Fruit fly (Drosophila melanogaster) whole organism, embryonic: ENCODE results near the gene Desi.
A peak's percentile ranks its signal among the peaks of the same experiment; 100 is the strongest.

ENCODE experiments used
- Aef1 ChIP-seq: fragments of 200-800 bp; sonication (Bioruptor generic); IDR thresholded peaks from 3 replicates; pipeline ENCODE4 v1.3.6; 2022; ENCODE audit warnings: missing biosample characterization, missing genetic modification characterization
- Antp ChIP-seq: fragments of 200-800 bp; sonication (Bioruptor generic); optimal IDR thresholded peaks from 3 replicates; lab custom pipeline; 2016; ENCODE audit warnings: missing biosample characterization, missing genetic modification characterization
- CG10366 ChIP-seq: fragments of 200-800 bp; sonication (Bioruptor generic); IDR thresholded peaks from 2 replicates; pipeline ENCODE4 v1.3.6; 2022; ENCODE audit warnings: missing biosample characterization, missing genetic modification characterization
- CG10431 ChIP-seq: fragments of 200-800 bp; sonication (Bioruptor generic); optimal IDR thresholded peaks from 3 replicates; lab custom pipeline; 2018; ENCODE audit warnings: missing biosample characterization, mild to moderate bottlenecking, missing genetic modification characterization
- CG10654 ChIP-seq: fragments of 200-800 bp; sonication (Bioruptor generic); optimal IDR thresholded peaks from 2 replicates; lab custom pipeline; 2016; ENCODE audit warnings: missing biosample characterization, missing genetic modification characterization
- CG11696 ChIP-seq: fragments of 200-800 bp; sonication (Bioruptor generic); IDR thresholded peaks from 2 replicates; pipeline ENCODE4 v1.3.6; 2022; ENCODE audit warnings: missing biosample characterization, missing genetic modification characterization
- CG13624 ChIP-seq: fragments of 200-800 bp; sonication (Bioruptor generic); optimal IDR thresholded peaks from 2 replicates; lab custom pipeline; 2016; ENCODE audit warnings: missing biosample characterization, missing genetic modification characterization
- CG15479 ChIP-seq: fragments of 200-800 bp; sonication (Bioruptor generic); optimal IDR thresholded peaks from 3 replicates; lab custom pipeline; 2019; ENCODE audit warnings: missing biosample characterization, mild to moderate bottlenecking, missing genetic modification characterization, moderate library complexity
- CG16779 ChIP-seq: fragments of 200-800 bp; sonication (Bioruptor generic); IDR thresholded peaks from 2 replicates; pipeline ENCODE4 v1.3.6; 2022; ENCODE audit warnings: missing biosample characterization, missing genetic modification characterization
- CG17361 ChIP-seq: fragments of 200-800 bp; sonication (Bioruptor generic); IDR thresholded peaks from 3 replicates; pipeline ENCODE4 v1.3.6; 2022; ENCODE audit warnings: missing biosample characterization, missing genetic modification characterization
- CG17385 ChIP-seq: fragments of 200-800 bp; sonication (Bioruptor generic); optimal IDR thresholded peaks from 3 replicates; lab custom pipeline; 2018; ENCODE audit warnings: missing biosample characterization, mild to moderate bottlenecking, missing genetic modification characterization
- CG17829 ChIP-seq: fragments of 200-800 bp; optimal IDR thresholded peaks from 2 replicates; lab custom pipeline; 2019; ENCODE audit warnings: missing biosample characterization, mild to moderate bottlenecking, missing genetic modification characterization, moderate library complexity
- CG17912 ChIP-seq: fragments of 200-800 bp; sonication (Bioruptor generic); optimal IDR thresholded peaks from 2 replicates; lab custom pipeline; 2018; ENCODE audit warnings: missing biosample characterization, mild to moderate bottlenecking, missing genetic modification characterization
- CG2712 ChIP-seq: fragments of 200-800 bp; optimal IDR thresholded peaks from 3 replicates; lab custom pipeline; 2019; ENCODE audit warnings: missing biosample characterization, mild to moderate bottlenecking, missing genetic modification characterization, moderate library complexity
- CG2875 ChIP-seq: fragments of 200-800 bp; sonication (Bioruptor generic); optimal IDR thresholded peaks from 2 replicates; lab custom pipeline; 2017; ENCODE audit warnings: missing biosample characterization, mild to moderate bottlenecking, missing genetic modification characterization, missing genetic modification reagents
- CG33213 ChIP-seq: fragments of 200-800 bp; sonication (Bioruptor generic); optimal IDR thresholded peaks from 3 replicates; lab custom pipeline; 2016; ENCODE audit warnings: missing biosample characterization, missing genetic modification characterization
- CG33557 ChIP-seq: fragments of 200-800 bp; sonication (Bioruptor generic); optimal IDR thresholded peaks from 2 replicates; lab custom pipeline; 2019; ENCODE audit warnings: missing biosample characterization, mild to moderate bottlenecking, missing genetic modification characterization, moderate library complexity
- CG3407 ChIP-seq: fragments of 200-800 bp; sonication (Bioruptor generic); optimal IDR thresholded peaks from 2 replicates; lab custom pipeline; 2018; ENCODE audit warnings: missing biosample characterization, mild to moderate bottlenecking, missing genetic modification characterization
- CG4730 ChIP-seq: fragments of 200-800 bp; sonication (Bioruptor generic); IDR thresholded peaks from 2 replicates; pipeline ENCODE4 v1.3.6; 2022; ENCODE audit warnings: missing biosample characterization, missing genetic modification characterization
- CG6765 ChIP-seq: fragments of 200-800 bp; sonication (Bioruptor generic); optimal IDR thresholded peaks from 3 replicates; lab custom pipeline; 2017; ENCODE audit warnings: missing biosample characterization, mild to moderate bottlenecking, missing genetic modification characterization
- CG7786 ChIP-seq: fragments of 200-800 bp; sonication (Bioruptor generic); optimal IDR thresholded peaks from 2 replicates; lab custom pipeline; 2016; ENCODE audit warnings: missing biosample characterization, missing genetic modification characterization
- CG7928 ChIP-seq: fragments of 200-800 bp; sonication (Bioruptor generic); optimal IDR thresholded peaks from 2 replicates; lab custom pipeline; 2017; ENCODE audit warnings: missing biosample characterization, mild to moderate bottlenecking, missing genetic modification characterization
- CG8089 ChIP-seq: fragments of 200-800 bp; sonication (Bioruptor generic); optimal IDR thresholded peaks from 3 replicates; lab custom pipeline; 2016; ENCODE audit warnings: missing biosample characterization, missing genetic modification characterization
- CG8281 ChIP-seq: fragments of 200-800 bp; sonication (Bioruptor generic); optimal IDR thresholded peaks from 2 replicates; lab custom pipeline; 2018; ENCODE audit warnings: missing biosample characterization, mild to moderate bottlenecking, missing genetic modification characterization, moderate library complexity
- CG9215 ChIP-seq: fragments of 200-800 bp; sonication (Bioruptor generic); IDR thresholded peaks from 2 replicates; pipeline ENCODE4 v1.3.6; 2022; ENCODE audit warnings: missing biosample characterization, missing genetic modification characterization
- Drgx ChIP-seq: fragments of 200-800 bp; sonication (Bioruptor generic); IDR thresholded peaks from 2 replicates; pipeline ENCODE4 v1.3.6; 2022; ENCODE audit warnings: missing biosample characterization, missing genetic modification characterization
- Ets65A ChIP-seq: fragments of 200-800 bp; sonication (Bioruptor generic); peaks from one replicate; lab custom pipeline; 2016; ENCODE audit warnings: missing biosample characterization, missing genetic modification characterization
- Hr3 ChIP-seq: fragments of 200-800 bp; sonication (Bioruptor generic); optimal IDR thresholded peaks from 3 replicates; lab custom pipeline; 2016; ENCODE audit warnings: missing biosample characterization, missing genetic modification characterization
- Hr39 ChIP-seq: fragments of >200 bp; optimal IDR thresholded peaks from 2 replicates; lab custom pipeline; 2017
- Nf-YC ChIP-seq: fragments of 200-800 bp; optimal IDR thresholded peaks from 3 replicates; lab custom pipeline; 2019; ENCODE audit warnings: missing biosample characterization, mild to moderate bottlenecking, missing genetic modification characterization, moderate library complexity
- Optix ChIP-seq: fragments of 200-800 bp; sonication (Bioruptor generic); IDR thresholded peaks from 3 replicates; pipeline ENCODE4 v1.3.6; 2022; ENCODE audit warnings: missing biosample characterization, missing genetic modification characterization
- Poxn ChIP-seq: fragments of 200-800 bp; sonication (Bioruptor generic); IDR thresholded peaks from 2 replicates; pipeline ENCODE4 v1.3.6; 2022; ENCODE audit warnings: missing biosample characterization, missing genetic modification characterization
- Ptx1 ChIP-seq: fragments of 200-800 bp; sonication (Bioruptor generic); IDR thresholded peaks from 2 replicates; pipeline ENCODE4 v1.3.6; 2022; ENCODE audit warnings: missing biosample characterization, missing genetic modification characterization
- YL-1 ChIP-seq: fragments of 200-800 bp; sonication (Bioruptor generic); optimal IDR thresholded peaks from 3 replicates; lab custom pipeline; 2017; ENCODE audit warnings: missing biosample characterization, mild to moderate bottlenecking, missing genetic modification characterization
- bbx ChIP-seq: fragments of 200-800 bp; sonication (Bioruptor generic); IDR thresholded peaks from 2 replicates; pipeline ENCODE4 v1.3.6; 2022; ENCODE audit warnings: missing biosample characterization, missing genetic modification characterization; ENCODE audit not compliant: partially characterized antibody
- bcd ChIP-seq: fragments of 200-800 bp; sonication (Bioruptor generic); optimal IDR thresholded peaks from 2 replicates; lab custom pipeline; 2017; ENCODE audit warnings: missing biosample characterization, mild to moderate bottlenecking, missing genetic modification characterization
- bigmax ChIP-seq: fragments of 200-800 bp; sonication (Bioruptor generic); optimal IDR thresholded peaks from 2 replicates; lab custom pipeline; 2018; ENCODE audit warnings: missing biosample characterization, mild to moderate bottlenecking, missing genetic modification characterization
- chn ChIP-seq: fragments of 200-800 bp; sonication (Bioruptor generic); optimal IDR thresholded peaks from 2 replicates; lab custom pipeline; 2016; ENCODE audit warnings: missing biosample characterization, missing genetic modification characterization
- exex ChIP-seq: fragments of 200-800 bp; sonication (Bioruptor generic); optimal IDR thresholded peaks from 4 replicates; lab custom pipeline; 2018; ENCODE audit warnings: missing biosample characterization, mild to moderate bottlenecking, missing genetic modification characterization, moderate library complexity
- fd3F ChIP-seq: fragments of 200-800 bp; sonication (Bioruptor generic); optimal IDR thresholded peaks from 2 replicates; lab custom pipeline; 2018; ENCODE audit warnings: missing biosample characterization, mild to moderate bottlenecking, missing genetic modification characterization, moderate library complexity
- gem ChIP-seq: fragments of 200-800 bp; sonication (Bioruptor generic); optimal IDR thresholded peaks from 2 replicates; lab custom pipeline; 2019; ENCODE audit warnings: missing biosample characterization, mild to moderate bottlenecking, missing genetic modification characterization, moderate library complexity
- onecut ChIP-seq: fragments of 200-800 bp; sonication (Bioruptor generic); IDR thresholded peaks from 2 replicates; pipeline ENCODE4 v1.3.6; 2022; ENCODE audit warnings: missing biosample characterization, missing genetic modification characterization
- peb ChIP-seq: fragments of 200-800 bp; sonication (Bioruptor generic); IDR thresholded peaks from 2 replicates; pipeline ENCODE4 v1.3.6; 2022; ENCODE audit warnings: missing biosample characterization, missing genetic modification characterization
- prd ChIP-seq, 3 experiments: fragments of >200 bp in 2 of 3; fragments of 200-800 bp in 1 of 3; sonication (Bioruptor generic) in 1 of 3; optimal IDR thresholded peaks in 2 of 3; IDR thresholded peaks in 1 of 3; 2 replicates in 2 of 3; 3 replicates in 1 of 3; pipeline versions ENCODE4 v1.3.6 to Lab custom; 2017 to 2022; ENCODE audit warnings: missing biosample characterization in 1 of 3, missing genetic modification characterization in 1 of 3
- schlank ChIP-seq: fragments of 200-800 bp; sonication (Bioruptor generic); optimal IDR thresholded peaks from 2 replicates; lab custom pipeline; 2018; ENCODE audit warnings: missing biosample characterization, mild to moderate bottlenecking, missing genetic modification characterization
- sim ChIP-seq: fragments of 200-800 bp; sonication (Bioruptor generic); IDR thresholded peaks from 2 replicates; pipeline ENCODE4 v1.3.6; 2022; ENCODE audit warnings: missing biosample characterization, missing genetic modification characterization
- slbo ChIP-seq: fragments of 200-800 bp; sonication (Bioruptor generic); IDR thresholded peaks from 2 replicates; pipeline ENCODE4 v1.3.6; 2022; ENCODE audit warnings: missing biosample characterization, missing genetic modification characterization
- trh ChIP-seq: fragments of 200-800 bp; sonication (Bioruptor generic); optimal IDR thresholded peaks from 2 replicates; lab custom pipeline; 2016; ENCODE audit warnings: missing biosample characterization, missing genetic modification characterization
- vnd ChIP-seq: fragments of 200-800 bp; sonication (Bioruptor generic); IDR thresholded peaks from 3 replicates; pipeline ENCODE4 v1.3.6; 2022; ENCODE audit warnings: missing biosample characterization, missing genetic modification characterization; ENCODE audit not compliant: partially characterized antibody

Gene Desi

dm6 chr3R:10760966-10761855 lies 18.2 kb upstream of the Desi start, which contains the start of the genes MED7 and Cap-H2 (continued):
- TF ChIP-seq CG33557 (GFP tag; lab: Kevin White, UChicago) (peak; percentile 73), Ets65A (GFP tag; lab: Kevin White, UChicago) (peak; percentile 96), Aef1 (GFP tag; lab: Robert Waterston, UW) (peak; percentile 77), prd (optimal IDR thresholded peaks at IDR 0.05; lab: Kevin White, UChicago) (no peak), prd (GFP tag; IDR thresholded peaks at IDR 0.05; lab: Robert Waterston, UW) (peak; percentile 93), CG6765 (no peak), Poxn (GFP tag; lab: Robert Waterston, UW) (no peak), CG10654 (GFP tag; lab: Kevin White, UChicago) (peak; percentile 85), YL-1 (peak; percentile 81), CG17912 (no peak), CG9215 (peak; percentile 100), Drgx (no peak), Antp (GFP tag; lab: Kevin White, UChicago) (peak; percentile 75), Ptx1 (GFP tag; lab: Robert Waterston, UW) (peak; percentile 89), CG11696 (0 out of 2 replicates have a peak, but pooled peaks have one; percentile 34), fd3F (GFP tag; lab: Kevin White, UChicago) (peak; percentile 57), CG4730 (GFP tag; lab: Robert Waterston, UW) (peak; percentile 77), Hr3 (GFP tag; lab: Kevin White, UChicago) (peak; percentile 85), CG10366 (GFP tag; lab: Robert Waterston, UW) (peak; percentile 83), schlank (tag; lab: Kevin White, UChicago) (peak; percentile 15), Nf-YC (peak; percentile 77), CG15479 (GFP tag; lab: Kevin White, UChicago) (peak; percentile 4), CG17829 (tag; lab: Kevin White, UChicago) (peak; percentile 85), bcd (peak; percentile 64), sim (GFP tag; lab: Robert Waterston, UW) (no peak), trh (GFP tag; lab: Kevin White, UChicago) (peak; percentile 84), Optix (GFP tag; lab: Robert Waterston, UW) (peak; percentile 72; the same call in 2 of the 3 replicates), peb (GFP tag; lab: Robert Waterston, UW) (peak; percentile 53; the same call in 1 of the 2 replicates), CG17361 (GFP tag; lab: Robert Waterston, UW) (peak; percentile 81), vnd (GFP tag; lab: Robert Waterston, UW) (peak; percentile 99), CG2712 (tag; lab: Kevin White, UChicago) (peak; percentile 87), chn (peak; percentile 86), CG16779 (GFP tag; lab: Robert Waterston, UW) (0 out of 2 replicates have a peak, but pooled peaks have one; percentile 59), CG13624 (GFP tag; lab: Kevin White, UChicago) (peak; percentile 91), slbo (GFP tag; lab: Robert Waterston, UW) (peak; percentile 90), CG7928 (peak; percentile 18), exex (peak; percentile 28), CG7786 (peak; percentile 56), CG2875 (GFP tag; lab: Kevin White, UChicago) (no peak), onecut (GFP tag; lab: Robert Waterston, UW) (peak; percentile 30; the same call in 1 of the 2 replicates), CG17385 (peak; percentile 60), CG3407 (GFP tag; lab: Kevin White, UChicago) (peak; percentile 58), CG8089 (GFP tag; lab: Kevin White, UChicago) (peak; percentile 61), bbx (GFP tag; lab: Robert Waterston, UW) (peak; percentile 92), bigmax (GFP tag; lab: Kevin White, UChicago) (no peak), CG8281 (tag; lab: Kevin White, UChicago) (no peak), Hr39 (lab: Kevin White, UChicago) (no peak), CG33213 (GFP tag; lab: Kevin White, UChicago) (peak; percentile 82), CG10431 (GFP tag; lab: Kevin White, UChicago) (no peak), gem (tag; lab: Kevin White, UChicago) (peak; percentile 89)
